Fruit fly (Drosophila melanogaster) whole organism, embryonic: Measurements from ENCODE around the gene CG15144.

Experiments
- Asciz ChIP-seq: fragments of 200-800 bp; sonication (Bioruptor generic); optimal IDR thresholded peaks from 2 replicates; lab custom pipeline; 2017; ENCODE audit warnings: missing biosample characterization, mild to moderate bottlenecking, missing genetic modification characterization, missing genetic modification reagents
- CG10209 ChIP-seq: fragments of 200-800 bp; sonication (Bioruptor generic); optimal IDR thresholded peaks from 3 replicates; lab custom pipeline; 2017; ENCODE audit warnings: missing biosample characterization, mild to moderate bottlenecking, missing genetic modification characterization, missing genetic modification reagents
- CG11247 ChIP-seq: fragments of 200-800 bp; sonication (Bioruptor generic); IDR thresholded peaks from 2 replicates; pipeline ENCODE4 v1.3.6; 2022; ENCODE audit warnings: missing biosample characterization, missing genetic modification characterization
- CG11560 ChIP-seq: fragments of 200-800 bp; sonication (Bioruptor generic); IDR thresholded peaks from 3 replicates; pipeline ENCODE4 v1.3.6; 2022; ENCODE audit warnings: missing biosample characterization, missing genetic modification characterization
- CG12155 ChIP-seq: fragments of 200-800 bp; sonication (Bioruptor generic); optimal IDR thresholded peaks from 3 replicates; lab custom pipeline; 2016; ENCODE audit warnings: missing biosample characterization, missing genetic modification characterization
- CG12744 ChIP-seq: fragments of 200-800 bp; sonication (Bioruptor generic); optimal IDR thresholded peaks from 2 replicates; lab custom pipeline; 2016; ENCODE audit warnings: missing biosample characterization, missing genetic modification characterization
- CG13775 ChIP-seq: fragments of 200-800 bp; sonication (Bioruptor generic); optimal IDR thresholded peaks from 3 replicates; lab custom pipeline; 2017; ENCODE audit warnings: missing biosample characterization, mild to moderate bottlenecking, missing genetic modification characterization
- CG14710 ChIP-seq: fragments of 200-800 bp; sonication (Bioruptor generic); optimal IDR thresholded peaks from 3 replicates; lab custom pipeline; 2019; ENCODE audit warnings: missing biosample characterization, mild to moderate bottlenecking, missing genetic modification characterization, moderate library complexity
- CG14965 ChIP-seq: fragments of 200-800 bp; sonication (Bioruptor generic); optimal IDR thresholded peaks from 2 replicates; lab custom pipeline; 2016; ENCODE audit warnings: missing biosample characterization, missing genetic modification characterization, borderline replicate concordance
- CG1602 ChIP-seq: fragments of 200-800 bp; sonication (Bioruptor generic); optimal IDR thresholded peaks from 3 replicates; lab custom pipeline; 2016; ENCODE audit warnings: missing biosample characterization, missing genetic modification characterization
- CG1832 ChIP-seq: fragments of 200-800 bp; sonication (Bioruptor generic); optimal IDR thresholded peaks from 2 replicates; lab custom pipeline; 2017; ENCODE audit warnings: missing biosample characterization, mild to moderate bottlenecking, missing genetic modification characterization, inconsistent platforms
- CG2875 ChIP-seq: fragments of 200-800 bp; sonication (Bioruptor generic); optimal IDR thresholded peaks from 2 replicates; lab custom pipeline; 2017; ENCODE audit warnings: missing biosample characterization, mild to moderate bottlenecking, missing genetic modification characterization, missing genetic modification reagents
- CG2889 ChIP-seq: fragments of 200-800 bp; sonication (Bioruptor generic); IDR thresholded peaks from 3 replicates; pipeline ENCODE4 v1.3.6; 2022; ENCODE audit warnings: missing biosample characterization, missing genetic modification characterization
- CG3847 ChIP-seq: fragments of 200-800 bp; sonication (Bioruptor generic); IDR thresholded peaks from 2 replicates; pipeline ENCODE4 v1.3.6; 2022; ENCODE audit warnings: missing biosample characterization, missing genetic modification characterization
- CG3995 ChIP-seq: fragments of 200-800 bp; sonication (Bioruptor generic); optimal IDR thresholded peaks from 3 replicates; lab custom pipeline; 2016; ENCODE audit warnings: missing biosample characterization, missing genetic modification characterization
- CG4282 ChIP-seq: fragments of 200-800 bp; sonication (Bioruptor generic); optimal IDR thresholded peaks from 2 replicates; lab custom pipeline; 2016; ENCODE audit warnings: missing biosample characterization, missing genetic modification characterization
- CG4424 ChIP-seq: fragments of 200-800 bp; sonication (Bioruptor generic); optimal IDR thresholded peaks from 3 replicates; lab custom pipeline; 2016; ENCODE audit warnings: missing biosample characterization, missing genetic modification characterization
- CG6683 ChIP-seq: fragments of 200-800 bp; sonication (Bioruptor generic); optimal IDR thresholded peaks from 2 replicates; lab custom pipeline; 2017; ENCODE audit warnings: missing biosample characterization, mild to moderate bottlenecking, missing genetic modification characterization, missing genetic modification reagents
- CG6854 ChIP-seq: fragments of 200-800 bp; sonication (Bioruptor generic); optimal IDR thresholded peaks from 3 replicates; lab custom pipeline; 2017; ENCODE audit warnings: missing biosample characterization, mild to moderate bottlenecking, missing genetic modification characterization
- CG7271 ChIP-seq: fragments of 200-800 bp; sonication (Bioruptor generic); optimal IDR thresholded peaks from 2 replicates; lab custom pipeline; 2018; ENCODE audit warnings: missing biosample characterization, mild to moderate bottlenecking, missing genetic modification characterization, moderate library complexity
- CG7357 ChIP-seq: fragments of 200-800 bp; sonication (Bioruptor generic); IDR thresholded peaks from 3 replicates; pipeline ENCODE4 v1.3.6; 2022; ENCODE audit warnings: missing biosample characterization, missing genetic modification characterization
- CG8281 ChIP-seq: fragments of 200-800 bp; sonication (Bioruptor generic); optimal IDR thresholded peaks from 2 replicates; lab custom pipeline; 2018; ENCODE audit warnings: missing biosample characterization, mild to moderate bottlenecking, missing genetic modification characterization, moderate library complexity
- CG8944 ChIP-seq: fragments of 200-800 bp; sonication (Bioruptor generic); optimal IDR thresholded peaks from 3 replicates; lab custom pipeline; 2016; ENCODE audit warnings: missing biosample characterization, missing genetic modification characterization
- CG9609 ChIP-seq: fragments of 200-800 bp; sonication (Bioruptor generic); optimal IDR thresholded peaks from 3 replicates; lab custom pipeline; 2016; ENCODE audit warnings: missing biosample characterization, missing genetic modification characterization
- Doc2 ChIP-seq: fragments of 200-800 bp; sonication (Bioruptor generic); IDR thresholded peaks from 2 replicates; pipeline ENCODE4 v1.3.6; 2022; ENCODE audit warnings: missing biosample characterization, missing genetic modification characterization
- Dp ChIP-seq: fragments of 200-800 bp; sonication (Bioruptor generic); optimal IDR thresholded peaks from 2 replicates; lab custom pipeline; 2018; ENCODE audit warnings: missing biosample characterization, mild to moderate bottlenecking, missing genetic modification characterization, moderate library complexity
- HmgZ ChIP-seq: fragments of 200-800 bp; sonication (Bioruptor generic); optimal IDR thresholded peaks from 2 replicates; lab custom pipeline; 2018; ENCODE audit warnings: missing biosample characterization, mild to moderate bottlenecking, missing genetic modification characterization
- Ssrp ChIP-seq: fragments of 200-800 bp; sonication (Bioruptor generic); optimal IDR thresholded peaks from 2 replicates; lab custom pipeline; 2018; ENCODE audit warnings: missing biosample characterization, mild to moderate bottlenecking, missing genetic modification characterization, moderate library complexity
- bab2 ChIP-seq: fragments of 200-800 bp; sonication (Bioruptor generic); optimal IDR thresholded peaks from 2 replicates; lab custom pipeline; 2016; ENCODE audit warnings: missing biosample characterization, missing genetic modification characterization
- caup ChIP-seq: fragments of 200-800 bp; sonication (Bioruptor generic); optimal IDR thresholded peaks from 3 replicates; lab custom pipeline; 2017; ENCODE audit warnings: missing biosample characterization, mild to moderate bottlenecking, missing genetic modification characterization, moderate library complexity; ENCODE audit not compliant: severe bottlenecking
- chif ChIP-seq, 2 experiments: fragments of 200-800 bp; sonication (Bioruptor generic); optimal IDR thresholded peaks; 3 replicates each; lab custom pipeline; 2016; ENCODE audit warnings: missing biosample characterization in 2 of 2, missing genetic modification characterization in 2 of 2
- da ChIP-seq: fragments of 200-800 bp; sonication (Bioruptor generic); optimal IDR thresholded peaks from 2 replicates; lab custom pipeline; 2016; ENCODE audit warnings: missing biosample characterization, missing genetic modification characterization
- dan ChIP-seq: fragments of 200-800 bp; sonication (Bioruptor generic); IDR thresholded peaks from 2 replicates; pipeline ENCODE4 v1.3.6; 2022; ENCODE audit warnings: missing biosample characterization, missing genetic modification characterization
- dimm ChIP-seq: fragments of 200-800 bp; sonication (Bioruptor generic); IDR thresholded peaks from 2 replicates; pipeline ENCODE4 v1.3.6; 2022; ENCODE audit warnings: missing biosample characterization, missing genetic modification characterization
- fu2 ChIP-seq: fragments of 200-800 bp; sonication (Bioruptor generic); optimal IDR thresholded peaks from 2 replicates; lab custom pipeline; 2016; ENCODE audit warnings: missing biosample characterization, missing genetic modification characterization
- grau ChIP-seq: fragments of 200-800 bp; optimal IDR thresholded peaks from 3 replicates; lab custom pipeline; 2019; ENCODE audit warnings: missing biosample characterization, mild to moderate bottlenecking, missing genetic modification characterization, moderate library complexity
- jumu ChIP-seq: fragments of 200-800 bp; sonication (Bioruptor generic); optimal IDR thresholded peaks from 3 replicates; lab custom pipeline; 2016; ENCODE audit warnings: missing biosample characterization, missing genetic modification characterization
- mam ChIP-seq: fragments of 200-800 bp; sonication (Bioruptor generic); optimal IDR thresholded peaks from 3 replicates; lab custom pipeline; 2016; ENCODE audit warnings: missing biosample characterization, missing genetic modification characterization
- pan ChIP-seq, 4 experiments: fragments of >200 bp in 3 of 4; fragments of 200-800 bp in 1 of 4; sonication (Bioruptor generic) in 1 of 4; optimal IDR thresholded peaks in 3 of 4; IDR thresholded peaks in 1 of 4; 2 replicates each; pipeline versions ENCODE4 v1.3.6 to Lab custom; 2017 to 2022; ENCODE audit warnings: missing biosample characterization in 2 of 4, missing genetic modification characterization in 2 of 4, mixed read lengths in 1 of 4
- peb ChIP-seq: fragments of 200-800 bp; sonication (Bioruptor generic); IDR thresholded peaks from 2 replicates; pipeline ENCODE4 v1.3.6; 2022; ENCODE audit warnings: missing biosample characterization, missing genetic modification characterization
- run ChIP-seq: fragments of 200-800 bp; sonication (Bioruptor generic); optimal IDR thresholded peaks from 3 replicates; lab custom pipeline; 2018; ENCODE audit warnings: missing biosample characterization, mild to moderate bottlenecking, missing genetic modification characterization
- schlank ChIP-seq: fragments of 200-800 bp; sonication (Bioruptor generic); optimal IDR thresholded peaks from 2 replicates; lab custom pipeline; 2018; ENCODE audit warnings: missing biosample characterization, mild to moderate bottlenecking, missing genetic modification characterization
- slbo ChIP-seq: fragments of 200-800 bp; sonication (Bioruptor generic); IDR thresholded peaks from 2 replicates; pipeline ENCODE4 v1.3.6; 2022; ENCODE audit warnings: missing biosample characterization, missing genetic modification characterization
- slou ChIP-seq: fragments of 200-800 bp; sonication (Bioruptor generic); optimal IDR thresholded peaks from 3 replicates; lab custom pipeline; 2016; ENCODE audit warnings: missing biosample characterization, missing genetic modification characterization
- slp2 ChIP-seq: fragments of 200-800 bp; sonication (Bioruptor generic); optimal IDR thresholded peaks from 2 replicates; lab custom pipeline; 2016; ENCODE audit warnings: missing biosample characterization, missing genetic modification characterization
- stwl ChIP-seq: fragments of 200-800 bp; sonication (Bioruptor generic); optimal IDR thresholded peaks from 3 replicates; lab custom pipeline; 2018; ENCODE audit warnings: missing biosample characterization, mild to moderate bottlenecking, missing genetic modification characterization, moderate library complexity
- tll ChIP-seq, 2 experiments: fragments of 200-800 bp in 1 of 2; fragments of >200 bp in 1 of 2; sonication (Bioruptor generic) in 1 of 2; optimal IDR thresholded peaks; 2 replicates each; lab custom pipeline; 2017 to 2019; ENCODE audit warnings: missing biosample characterization in 2 of 2, missing genetic modification characterization in 2 of 2, mild to moderate bottlenecking in 1 of 2, moderate library complexity in 1 of 2
- tna ChIP-seq: fragments of 200-800 bp; sonication (Bioruptor generic); IDR thresholded peaks from 2 replicates; pipeline ENCODE4 v1.3.6; 2022; ENCODE audit warnings: missing biosample characterization, missing genetic modification characterization; ENCODE audit not compliant: partially characterized antibody

Gene CG15144

DNA sequence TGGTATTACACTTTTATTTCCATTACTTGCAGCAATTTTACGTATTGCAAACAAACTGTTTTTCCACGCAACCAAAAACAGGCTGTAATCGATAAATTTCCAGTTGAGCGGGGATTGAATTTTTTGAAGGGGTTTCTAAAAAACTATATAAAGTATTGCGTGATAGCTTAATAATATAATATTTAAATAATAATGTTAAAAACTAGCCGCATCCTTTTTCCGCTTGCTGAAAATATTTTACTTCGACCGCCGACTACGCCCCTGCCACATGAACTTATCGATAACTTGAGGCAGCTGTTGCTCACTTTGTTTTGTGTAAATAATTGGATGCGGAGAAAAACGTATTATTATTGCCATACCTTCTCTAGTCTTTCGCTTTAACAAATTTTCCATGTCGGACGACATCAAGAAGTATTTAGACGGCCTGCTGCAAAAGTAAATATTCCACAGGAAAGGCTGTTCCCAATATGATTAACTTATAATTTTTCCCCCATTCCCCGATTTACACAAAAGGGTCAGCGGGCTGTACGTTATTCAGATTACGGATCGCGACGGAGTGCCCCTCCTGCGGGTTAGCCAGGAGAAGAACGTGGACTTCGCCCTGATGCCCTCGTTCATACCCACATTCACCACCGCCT is 47.9 kb downstream of the CG15144 start, which contains the start of the genes fws and Lamtor3 (continued):
- peak; percentile 88 for TF ChIP-seq CG8281 (tag; lab: Kevin White, UChicago)
- TF ChIP-seq CG14710 (tag; lab: Kevin White, UChicago) = peak; percentile 95
- peak; percentile 97 for TF ChIP-seq grau
- no peak; the same call in 1 of the 2 replicates for TF ChIP-seq tna (GFP tag; lab: Robert Waterston, UW)
- TF ChIP-seq Dp = peak; percentile 56
- TF ChIP-seq slbo = peak; percentile 100
- peak; percentile 96 for TF ChIP-seq CG7271 (tag; lab: Kevin White, UChicago)
- peak; percentile 73 for TF ChIP-seq CG3995 (GFP tag; lab: Kevin White, UChicago)
- TF ChIP-seq CG14965 = no peak
- TF ChIP-seq bab2 (GFP tag; lab: Kevin White, UChicago) = peak; percentile 95
- TF ChIP-seq pan (optimal IDR thresholded peaks at IDR 0.05; lab: Kevin White, UChicago) = no peak
- peak in 1 of 2 experiments; percentile 100 for TF ChIP-seq pan (GFP tag; optimal IDR thresholded peaks at IDR 0.05 in 1 of 2, IDR thresholded peaks at IDR 0.05 in 1 of 2)
- peak; percentile 99 for TF ChIP-seq CG11247 (GFP tag; lab: Robert Waterston, UW)
- peak; percentile 99 for TF ChIP-seq CG2889 (GFP tag; lab: Robert Waterston, UW)
- peak; percentile 97 for TF ChIP-seq CG1602 (GFP tag; lab: Kevin White, UChicago)
- peak; percentile 98 for TF ChIP-seq HmgZ (tag; lab: Kevin White, UChicago)
- TF ChIP-seq stwl (tag; lab: Kevin White, UChicago) = peak; percentile 87
- peak; percentile 99 for TF ChIP-seq CG10209 (GFP tag; lab: Kevin White, UChicago)
- TF ChIP-seq peb (GFP tag; lab: Robert Waterston, UW) = peak; percentile 98
- TF ChIP-seq CG2875 (GFP tag; lab: Kevin White, UChicago) = peak; percentile 98
- peak; percentile 85 for TF ChIP-seq slp2 (GFP tag; lab: Kevin White, UChicago)
- peak; percentile 97 for TF ChIP-seq caup (GFP tag; lab: Kevin White, UChicago)
- TF ChIP-seq Doc2 (GFP tag; lab: Robert Waterston, UW) = peak; percentile 95
- TF ChIP-seq CG12744 (GFP tag; lab: Kevin White, UChicago) = peak; percentile 74
- peak in 1 of 2 experiments; percentile 38 for TF ChIP-seq tll (GFP tag; optimal IDR thresholded peaks at IDR 0.05; lab: Kevin White, UChicago)
- peak; percentile 92 for TF ChIP-seq run (tag; lab: Kevin White, UChicago)
- peak; percentile 97 for TF ChIP-seq slou (GFP tag; lab: Kevin White, UChicago)
- peak; percentile 90 for TF ChIP-seq CG9609 (GFP tag; lab: Kevin White, UChicago)
- peak; percentile 99 for TF ChIP-seq CG3847 (GFP tag; lab: Robert Waterston, UW)
- TF ChIP-seq dimm (GFP tag; lab: Robert Waterston, UW) = peak; percentile 97
- TF ChIP-seq CG13775 (GFP tag; lab: Kevin White, UChicago) = peak; percentile 99
- TF ChIP-seq fu2 (GFP tag; lab: Kevin White, UChicago) = peak; percentile 87
- TF ChIP-seq CG7357 = peak; percentile 97
- TF ChIP-seq mam (GFP tag; lab: Kevin White, UChicago) = peak; percentile 87
- peak; percentile 98 for TF ChIP-seq Ssrp (tag; lab: Kevin White, UChicago)
- TF ChIP-seq CG6683 (GFP tag; lab: Kevin White, UChicago) = peak; percentile 94
- peak; percentile 96 for TF ChIP-seq CG4424 (GFP tag; lab: Kevin White, UChicago)
- TF ChIP-seq CG8944 = peak; percentile 75
- peak; percentile 27 for TF ChIP-seq da (GFP tag; lab: Kevin White, UChicago)
- peak; percentile 93 for TF ChIP-seq CG6854 (GFP tag; lab: Kevin White, UChicago)
- TF ChIP-seq CG1832 (GFP tag; lab: Kevin White, UChicago) = no peak
- TF ChIP-seq Asciz (GFP tag; lab: Kevin White, UChicago) = peak; percentile 97
- TF ChIP-seq jumu (GFP tag; lab: Kevin White, UChicago) = peak; percentile 69
- peak; percentile 97 for TF ChIP-seq dan (GFP tag; lab: Robert Waterston, UW)
- peak; percentile 94 for TF ChIP-seq schlank (tag; lab: Kevin White, UChicago)
- peak; percentile 44 for TF ChIP-seq CG4282 (GFP tag; lab: Kevin White, UChicago)
- TF ChIP-seq CG12155 (GFP tag; lab: Kevin White, UChicago) = peak; percentile 96
- TF ChIP-seq chif (GFP tag; optimal IDR thresholded peaks at IDR 0.05; lab: Kevin White, UChicago) = peak; percentile 49 to 77
- TF ChIP-seq CG11560 (tag; lab: Robert Waterston, UW) = peak; percentile 92
